Fruit fly (Drosophila melanogaster): ENCODE data around the gene BicD.

BicD gene

dm6 chr2L:17514090-17514715 is 41.2 kb upstream of the BicD start (continued):
- TF ChIP-seq CG3995 (GFP tag; optimal IDR thresholded peaks at IDR 0.05): no peak
- peak; percentile 79 for TF ChIP-seq E2f1 (GFP tag; IDR thresholded peaks at IDR 0.05)
- TF ChIP-seq Vsx1 (GFP tag; optimal IDR thresholded peaks at IDR 0.05): peak; percentile 75
- TF ChIP-seq CG17568 (GFP tag; optimal IDR thresholded peaks at IDR 0.05): no peak
- peak; percentile 67 for TF ChIP-seq HLH54F (GFP tag; optimal IDR thresholded peaks at IDR 0.05)
- peak; percentile 91 for TF ChIP-seq zf30C (GFP tag; optimal IDR thresholded peaks at IDR 0.05)
- TF ChIP-seq rib (GFP tag; IDR thresholded peaks at IDR 0.05): peak; percentile 65; the same call in 1 of the 2 replicates
- TF ChIP-seq CG2116 (GFP tag; optimal IDR thresholded peaks at IDR 0.05): peak; percentile 39
- TF ChIP-seq danr (GFP tag; IDR thresholded peaks at IDR 0.05): peak; percentile 81
- peak; percentile 56 for TF ChIP-seq CG1024 (GFP tag; IDR thresholded peaks at IDR 0.05)
- peak; percentile 92 for TF ChIP-seq CG11504 (tag; optimal IDR thresholded peaks at IDR 0.05)
- peak; percentile 88 for TF ChIP-seq CG4820 (GFP tag; optimal IDR thresholded peaks at IDR 0.05)
- TF ChIP-seq Bgb (GFP tag; IDR thresholded peaks at IDR 0.05; ENCODE audit: partially characterized antibody): no peak
- TF ChIP-seq sqz (GFP tag; optimal IDR thresholded peaks at IDR 0.05): peak; percentile 86
- TF ChIP-seq p53 (GFP tag; optimal IDR thresholded peaks at IDR 0.05): no peak
- TF ChIP-seq CG4282 (GFP tag; optimal IDR thresholded peaks at IDR 0.05): peak; percentile 8
- peak; percentile 79 for TF ChIP-seq CG16863 (GFP tag; optimal IDR thresholded peaks at IDR 0.05)
- peak; percentile 58 for TF ChIP-seq CHES-1-like (GFP tag; optimal IDR thresholded peaks at IDR 0.05)
- peak; percentile 12 for TF ChIP-seq CG9797 (GFP tag; optimal IDR thresholded peaks at IDR 0.05)
- peak; percentile 72 for TF ChIP-seq CG10462 (GFP tag; optimal IDR thresholded peaks at IDR 0.05)
- TF ChIP-seq Ets97D (GFP tag; optimal IDR thresholded peaks at IDR 0.05): peak; percentile 34
- peak; percentile 87 for TF ChIP-seq CG15269 (tag; optimal IDR thresholded peaks at IDR 0.05)
- peak; percentile 64 for TF ChIP-seq CG30431 (GFP tag; optimal IDR thresholded peaks at IDR 0.05)
- peak; percentile 91 for TF ChIP-seq CG15601 (tag; optimal IDR thresholded peaks at IDR 0.05)
- peak; percentile 86 for TF ChIP-seq scrt (GFP tag; optimal IDR thresholded peaks at IDR 0.05)
- TF ChIP-seq unc-4 (GFP tag; IDR thresholded peaks at IDR 0.05; ENCODE audit: partially characterized antibody): no peak
- peak; percentile 96 for TF ChIP-seq CG2712 (tag; optimal IDR thresholded peaks at IDR 0.05)
- peak; percentile 82 for TF ChIP-seq CG13775 (GFP tag; optimal IDR thresholded peaks at IDR 0.05)
- TF ChIP-seq oc (tag; optimal IDR thresholded peaks at IDR 0.05): peak; percentile 80
- TF ChIP-seq bcd (GFP tag; optimal IDR thresholded peaks at IDR 0.05): peak; percentile 87
- TF ChIP-seq CG13894 (tag; optimal IDR thresholded peaks at IDR 0.05): peak; percentile 85
- peak; percentile 82 for TF ChIP-seq CG10431 (GFP tag; optimal IDR thresholded peaks at IDR 0.05)
- TF ChIP-seq sens (GFP tag): peak; percentile 98
- peak; percentile 46 for TF ChIP-seq CG7745 (tag; optimal IDR thresholded peaks at IDR 0.05)
- peak in 1 of 2 experiments; percentile 95 for TF ChIP-seq bsh (GFP tag; optimal IDR thresholded peaks at IDR 0.05)
- TF ChIP-seq Abd-B (GFP tag; optimal IDR thresholded peaks at IDR 0.05): peak; percentile 82
- no peak for TF ChIP-seq Lpt (GFP tag; optimal IDR thresholded peaks at IDR 0.05)
- no peak for TF ChIP-seq C15 (GFP tag; IDR thresholded peaks at IDR 0.05)
- peak; percentile 73 for TF ChIP-seq CG8359 (GFP tag; optimal IDR thresholded peaks at IDR 0.05; ENCODE audit: borderline replicate concordance)
- peak; percentile 48 for TF ChIP-seq CG1603 (tag; optimal IDR thresholded peaks at IDR 0.05)
- peak; percentile 76; the same call in 2 of the 3 replicates for TF ChIP-seq Mrtf (GFP tag; IDR thresholded peaks at IDR 0.05)
- 0 out of 2 replicates have a peak, but pooled peaks have one; percentile 23 for TF ChIP-seq CG5953 (GFP tag; IDR thresholded peaks at IDR 0.05)
- TF ChIP-seq croc (GFP tag; conservative IDR thresholded peaks at IDR 0.05): peak; percentile 91
- peak; percentile 80 for TF ChIP-seq CG5245 (GFP tag; optimal IDR thresholded peaks at IDR 0.05)
- peak; percentile 60; the same call in 2 of the 3 replicates for TF ChIP-seq CG11456 (GFP tag; IDR thresholded peaks at IDR 0.05)
- peak; percentile 94 for TF ChIP-seq dmrt99B (tag; optimal IDR thresholded peaks at IDR 0.05)
- peak; percentile 91 for TF ChIP-seq zen (tag; optimal IDR thresholded peaks at IDR 0.05)
- TF ChIP-seq tna (GFP tag; IDR thresholded peaks at IDR 0.05; ENCODE audit: partially characterized antibody): no peak
- TF ChIP-seq odd (GFP tag; optimal IDR thresholded peaks at IDR 0.05): peak; percentile 80

Data from whole organism, embryonic.